Fruit fly (Drosophila melanogaster): Measurements from ENCODE around the gene CG43098.

dm6 chr3L:3620932-3621331 is 37.9 kb upstream of the CG43098 start, which contains the start of gene CG14974:
- TF ChIP-seq oc (tag; optimal IDR thresholded peaks at IDR 0.05) (no peak), CG11560 (tag; IDR thresholded peaks at IDR 0.05) (no peak), abd-A (tag; optimal IDR thresholded peaks at IDR 0.05) (no peak), Hr51 (GFP tag; optimal IDR thresholded peaks at IDR 0.05) (no peak), dmrt11E (tag; optimal IDR thresholded peaks at IDR 0.05) (no peak), CG43689 (GFP tag; IDR thresholded peaks at IDR 0.05) (no peak), Chrac-16 (GFP tag; optimal IDR thresholded peaks at IDR 0.05) (no peak), wdn (GFP tag; IDR thresholded peaks at IDR 0.05) (no peak), CG9932 (GFP tag; IDR thresholded peaks at IDR 0.05) (no peak), CG9727 (GFP tag; optimal IDR thresholded peaks at IDR 0.05) (no peak), Gug (GFP tag; IDR thresholded peaks at IDR 0.05) (no peak)

Measured in whole organism, embryonic.